Fruit fly (Drosophila melanogaster) whole organism, wandering third instar larva: Measurements from ENCODE around the gene CG1632.

Source experiments
- CG32264 ChIP-seq: fragments of 200-800 bp; sonication (Bioruptor generic); optimal IDR thresholded peaks from 2 replicates; lab custom pipeline; 2016; ENCODE audit warnings: missing biosample characterization, missing genetic modification characterization
- Dif ChIP-seq: fragments of 200-275, 200-300 bp; sonication (Bioruptor generic); optimal IDR thresholded peaks from 2 replicates; lab custom pipeline; 2018; ENCODE audit warnings: missing biosample characterization, missing genetic modification characterization; ENCODE audit not compliant: partially characterized antibody
- Hr78 ChIP-seq: fragments of >200 bp; optimal IDR thresholded peaks from 2 replicates; lab custom pipeline; 2017; ENCODE audit warnings: missing biosample characterization, missing genetic modification characterization
- Sp1 ChIP-seq: fragments of 200-800 bp; sonication (Bioruptor generic); optimal IDR thresholded peaks from 3 replicates; lab custom pipeline; 2019; ENCODE audit warnings: missing biosample characterization, mild to moderate bottlenecking, missing genetic modification characterization, moderate library complexity
- dmrt93B ChIP-seq: fragments of 200-800 bp; sonication (Bioruptor generic); optimal IDR thresholded peaks from 2 replicates; lab custom pipeline; 2018; ENCODE audit warnings: missing biosample characterization, mild to moderate bottlenecking, missing genetic modification characterization
- dsf ChIP-seq: sonication (Bioruptor generic); optimal IDR thresholded peaks from 2 replicates; lab custom pipeline; 2016; ENCODE audit warnings: missing biosample characterization, missing genetic modification characterization, borderline replicate concordance
- fru ChIP-seq: fragments of 200-800 bp; sonication (Bioruptor generic); optimal IDR thresholded peaks from 3 replicates; lab custom pipeline; 2016; ENCODE audit warnings: missing biosample characterization, mild to moderate bottlenecking, missing genetic modification characterization
- jim ChIP-seq: fragments of 175-275, 200-325 bp; sonication (Bioruptor generic); optimal IDR thresholded peaks from 2 replicates; lab custom pipeline; 2016; ENCODE audit warnings: missing biosample characterization, mild to moderate bottlenecking, missing genetic modification characterization
- lola ChIP-seq: fragments of >200 bp; optimal IDR thresholded peaks from 2 replicates; lab custom pipeline; 2017; ENCODE audit warnings: missing biosample characterization, missing genetic modification characterization
- psq ChIP-seq: fragments of 200-800 bp; sonication (Bioruptor generic); optimal IDR thresholded peaks from 3 replicates; lab custom pipeline; 2017; ENCODE audit warnings: missing biosample characterization, mild to moderate bottlenecking, missing genetic modification characterization, moderate library complexity
- sage ChIP-seq: fragments of 200-800 bp; sonication (Bioruptor generic); optimal IDR thresholded peaks from 2 replicates; lab custom pipeline; 2016; ENCODE audit warnings: missing biosample characterization, mild to moderate bottlenecking, missing genetic modification characterization
- tai ChIP-seq: sonication (Bioruptor generic); optimal IDR thresholded peaks from 2 replicates; lab custom pipeline; 2016; ENCODE audit warnings: missing biosample characterization, missing genetic modification characterization

dm6 chrX:8273291-8273690, 20.8 kb downstream of the CG1632 start, which contains the start of gene CG1636:
- TF ChIP-seq dsf (no peak), sage (GFP tag; lab: Kevin White, UChicago) (no peak), Hr78 (no peak), CG32264 (GFP tag; lab: Kevin White, UChicago) (no peak), Dif (GFP tag; lab: Kevin White, UChicago) (no peak), Sp1 (GFP tag; lab: Kevin White, UChicago) (no peak), psq (no peak), tai (GFP tag; lab: Kevin White, UChicago) (no peak), dmrt93B (no peak), lola (GFP tag; lab: Kevin White, UChicago) (no peak), fru (GFP tag; lab: Kevin White, UChicago) (no peak), jim (GFP tag; lab: Kevin White, UChicago) (no peak)
